Worm (Caenorhabditis elegans): ENCODE results near the gene mec-1.

DNA sequence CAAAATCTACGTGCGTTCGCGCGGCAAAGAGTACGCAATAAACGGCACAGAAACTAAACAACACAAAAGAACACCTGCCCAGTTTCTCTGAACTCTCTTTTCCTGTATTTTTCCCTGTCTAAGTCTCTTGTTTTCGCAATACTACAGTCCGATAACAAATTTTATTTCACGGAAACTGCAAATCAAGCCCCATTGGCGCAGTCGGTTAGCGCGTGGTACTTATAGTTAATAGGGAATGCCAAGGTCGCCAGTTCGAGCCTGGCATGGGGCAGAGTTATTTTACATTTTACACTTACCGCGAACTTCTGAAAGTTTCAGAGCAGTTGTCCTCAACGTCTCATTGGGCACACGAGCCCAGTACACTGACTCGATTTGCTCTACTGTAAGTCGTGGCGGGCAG, 39.1 kb upstream of the mec-1 start:
- TF ChIP-seq hmbx-1 (tag; optimal IDR thresholded peaks at IDR 0.05) (no peak), aly-1 (tag; optimal IDR thresholded peaks at IDR 0.05) (no peak), ets-7 (tag; optimal IDR thresholded peaks at IDR 0.05) (no peak), tbx-37 (GFP tag; conservative IDR thresholded peaks at IDR 0.05) (no peak), pes-1 (GFP tag; IDR thresholded peaks at IDR 0.05) (no peak), flt-1 (GFP tag; IDR thresholded peaks at IDR 0.05) (no peak), ama-1 (optimal IDR thresholded peaks at IDR 0.05) (no peak), hnd-1 (tag; optimal IDR thresholded peaks at IDR 0.05) (no peak), tbx-11 (GFP tag; IDR thresholded peaks at IDR 0.05) (no peak), sea-1 (GFP tag; conservative IDR thresholded peaks at IDR 0.05) (no peak), tra-4 (tag; optimal IDR thresholded peaks at IDR 0.05) (no peak), scrt-1 (GFP tag; IDR thresholded peaks at IDR 0.05) (no peak)

Data from whole organism, early embryonic.